Worm (Caenorhabditis elegans) whole organism, young adult: Measurements from ENCODE around the gene srh-289.

Experiments used
- F37B4.10 ChIP-seq: fragments of 200-800 bp; sonication (Bioruptor generic); IDR thresholded peaks from 2 replicates; pipeline ENCODE4 v1.3.6; 2022; ENCODE audit warnings: missing genetic modification characterization, missing compliant biosample characterization
- F49E8.2 ChIP-seq: sonication (generic microtip); optimal IDR thresholded peaks from 3 replicates; lab custom pipeline; 2017; ENCODE audit warnings: missing genetic modification characterization, mild to moderate bottlenecking, missing compliant biosample characterization, antibody characterized with exemption, moderate library complexity; ENCODE audit not compliant: insufficient read depth
- F57C9.4 ChIP-seq: sonication (generic microtip); optimal IDR thresholded peaks from 2 replicates; lab custom pipeline; 2017; ENCODE audit warnings: mild to moderate bottlenecking, missing genetic modification characterization, missing compliant biosample characterization
- K12H6.12 ChIP-seq: fragments of 200-800 bp; sonication (Bioruptor generic); optimal IDR thresholded peaks from 2 replicates; lab custom pipeline; 2018; ENCODE audit warnings: mild to moderate bottlenecking, missing genetic modification characterization, missing compliant biosample characterization
- nfyb-1 ChIP-seq: fragments of 200-800 bp; sonication (Bioruptor generic); IDR thresholded peaks from 2 replicates; pipeline ENCODE4 v1.3.6; 2022; ENCODE audit warnings: missing genetic modification reagents, missing genetic modification characterization, missing compliant biosample characterization
- nhr-27 ChIP-seq: fragments of 200-800 bp; sonication (Bioruptor generic); optimal IDR thresholded peaks from 2 replicates; lab custom pipeline; 2018; ENCODE audit warnings: mild to moderate bottlenecking, missing genetic modification characterization, moderate library complexity, missing compliant biosample characterization

DNA sequence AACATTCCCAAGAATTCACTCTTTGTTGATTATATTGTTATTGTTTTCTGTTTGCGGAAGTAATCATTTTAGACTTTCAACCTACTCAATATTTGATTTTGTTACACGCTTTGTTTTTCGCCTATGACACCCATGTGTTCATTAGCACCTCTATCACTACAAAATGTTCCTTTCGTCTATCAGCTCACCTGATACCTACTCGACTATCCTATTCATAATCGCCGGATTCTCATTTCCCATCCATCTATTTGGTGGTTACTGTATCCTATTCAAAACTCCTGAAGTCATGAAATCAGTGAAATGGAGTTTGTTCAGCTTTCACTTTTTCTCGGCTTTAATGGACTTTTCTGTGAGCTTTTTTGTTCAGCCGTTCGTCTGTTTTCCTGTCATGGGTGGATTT, 11.4 kb upstream of the srh-289 start, which contains the start of gene srh-291:
- TF ChIP-seq K12H6.12 (no peak), nhr-27 (no peak), nfyb-1 (GFP tag; lab: Robert Waterston, UW) (no peak), F49E8.2 (tag; lab: Kevin White, UChicago) (no peak), F37B4.10 (GFP tag; lab: Robert Waterston, UW) (no peak), F57C9.4 (tag; lab: Kevin White, UChicago) (no peak)
